Fruit fly (Drosophila melanogaster) whole organism, adult: ENCODE results near the gene CG3982.

Source experiments
- CG12768 ChIP-seq: fragments of 200-800 bp; sonication (Bioruptor generic); optimal IDR thresholded peaks from 2 replicates; lab custom pipeline; 2017; ENCODE audit warnings: missing biosample characterization, missing genetic modification characterization, mild to moderate bottlenecking, moderate library complexity, missing genetic modification reagents
- CG14711 ChIP-seq: fragments of 200-800 bp; sonication (Bioruptor generic); optimal IDR thresholded peaks from 2 replicates; lab custom pipeline; 2018; ENCODE audit warnings: missing biosample characterization, mild to moderate bottlenecking, missing genetic modification characterization, moderate library complexity
- CG5204 ChIP-seq: fragments of 200-800 bp; sonication (Bioruptor generic); optimal IDR thresholded peaks from 2 replicates; lab custom pipeline; 2016; ENCODE audit warnings: missing biosample characterization, missing genetic modification characterization
- Clk ChIP-seq: fragments of 200-800 bp; sonication (Bioruptor generic); optimal IDR thresholded peaks from 2 replicates; lab custom pipeline; 2017; ENCODE audit warnings: missing biosample characterization, missing genetic modification characterization
- Hr96 ChIP-seq: fragments of 200-800 bp; sonication (Bioruptor generic); optimal IDR thresholded peaks from 2 replicates; lab custom pipeline; 2016; ENCODE audit warnings: missing biosample characterization, missing genetic modification characterization
- bab1 ChIP-seq: fragments of 200-800 bp; sonication (Bioruptor generic); optimal IDR thresholded peaks from 3 replicates; lab custom pipeline; 2019; ENCODE audit warnings: missing biosample characterization, mild to moderate bottlenecking, missing genetic modification characterization, moderate library complexity
- cnc ChIP-seq, 2 experiments: fragments of >200 bp; optimal IDR thresholded peaks; 2 replicates each; lab custom pipeline; 2017
- kay ChIP-seq: fragments of 200-800 bp; sonication (Bioruptor generic); peaks from one replicate; lab custom pipeline; 2016; ENCODE audit warnings: missing biosample characterization, missing genetic modification characterization, borderline replicate concordance
- tj ChIP-seq: fragments of 200-800 bp; sonication (Bioruptor generic); optimal IDR thresholded peaks from 3 replicates; lab custom pipeline; 2017; ENCODE audit warnings: missing biosample characterization, mild to moderate bottlenecking, missing genetic modification characterization, moderate library complexity

- TF ChIP-seq Hr96 (GFP tag; lab: Kevin White, UChicago) (no peak), Clk (no peak), CG14711 (tag; lab: Kevin White, UChicago) (no peak), cnc (optimal IDR thresholded peaks at IDR 0.05; lab: Kevin White, UChicago) (no peak), tj (GFP tag; lab: Kevin White, UChicago) (no peak), kay (no peak), CG12768 (GFP tag; lab: Kevin White, UChicago) (no peak), CG5204 (GFP tag; lab: Kevin White, UChicago) (no peak), bab1 (GFP tag; lab: Kevin White, UChicago) (no peak)
Measured at dm6 chr3L:9425838-9426237, 8.7 kb upstream of the CG3982 start.
